Worm (Caenorhabditis elegans) whole organism, L1 larva: ENCODE data around the gene fbxc-26.

Source experiments
- F16B12.6 ChIP-seq: fragments of 150-350 bp; optimal IDR thresholded peaks from 2 replicates; lab custom pipeline; 2014; ENCODE audit warnings: missing biosample characterization, missing genetic modification characterization
- Y116A8C.19 ChIP-seq: sonication (generic microtip); optimal IDR thresholded peaks from 2 replicates; lab custom pipeline; 2016; ENCODE audit warnings: missing compliant biosample characterization, missing genetic modification characterization, borderline replicate concordance
- ama-1 ChIP-seq: fragments of 150-350 bp; optimal IDR thresholded peaks from 2 replicates; lab custom pipeline; 2014
- ceh-63 ChIP-seq: fragments of 200-800 bp; sonication (Bioruptor generic); optimal IDR thresholded peaks from 2 replicates; lab custom pipeline; 2018; ENCODE audit warnings: mild to moderate bottlenecking, missing genetic modification characterization, missing compliant biosample characterization
- ceh-90 ChIP-seq: sonication (generic microtip); optimal IDR thresholded peaks from 2 replicates; lab custom pipeline; 2016; ENCODE audit warnings: missing genetic modification characterization, missing compliant biosample characterization
- dsc-1 ChIP-seq: sonication (generic microtip); optimal IDR thresholded peaks from 2 replicates; lab custom pipeline; 2016; ENCODE audit warnings: mild to moderate bottlenecking, missing genetic modification characterization, missing compliant biosample characterization
- efl-1 ChIP-seq, 4 experiments: fragments of 150-350 bp; optimal IDR thresholded peaks in 3 of 4; peaks in 1 of 4; 1 replicate in 1 of 4; 2 replicates in 3 of 4; lab custom pipeline; 2014; ENCODE audit warnings: missing biosample characterization in 2 of 4, missing genetic modification characterization in 2 of 4, missing genetic modification reagents in 2 of 4
- efl-3 ChIP-seq: fragments of 200-800 bp; sonication (Bioruptor generic); optimal IDR thresholded peaks from 2 replicates; lab custom pipeline; 2018; ENCODE audit warnings: mild to moderate bottlenecking, missing genetic modification characterization, missing compliant biosample characterization
- egl-13 ChIP-seq: sonication (generic microtip); optimal IDR thresholded peaks from 2 replicates; lab custom pipeline; 2016; ENCODE audit warnings: missing genotype, missing genetic modification reagents, missing genetic modification characterization, missing compliant biosample characterization
- elt-3 ChIP-seq, 6 experiments: fragments of 150-350 bp in 1 of 6; sonication (generic microtip); optimal IDR thresholded peaks; 2 replicates each; lab custom pipeline; 2017 to 2018; ENCODE audit warnings: missing biosample characterization in 6 of 6, missing genetic modification characterization in 6 of 6, inconsistent platforms in 1 of 6
- ets-5 ChIP-seq: fragments of 200-800 bp; sonication (Bioruptor generic); IDR thresholded peaks from 2 replicates; pipeline ENCODE4 v1.3.6; 2022; ENCODE audit warnings: missing genetic modification characterization, missing compliant biosample characterization
- grh-1 ChIP-seq: fragments of 200-800 bp; sonication (Bioruptor generic); IDR thresholded peaks from 2 replicates; pipeline ENCODE4 v1.3.6; 2022; ENCODE audit warnings: missing genetic modification reagents, missing genetic modification characterization, missing compliant biosample characterization
- hlh-17 ChIP-seq: fragments of 200-800 bp; sonication (Bioruptor generic); optimal IDR thresholded peaks from 2 replicates; lab custom pipeline; 2018; ENCODE audit warnings: missing genetic modification characterization, mild to moderate bottlenecking, missing compliant biosample characterization, moderate library complexity, borderline replicate concordance
- hlh-4 ChIP-seq: sonication (generic microtip); optimal IDR thresholded peaks from 2 replicates; lab custom pipeline; 2016; ENCODE audit warnings: mild to moderate bottlenecking, missing genetic modification characterization, missing compliant biosample characterization
- irx-1 ChIP-seq: sonication (generic microtip); optimal IDR thresholded peaks from 2 replicates; lab custom pipeline; 2016; ENCODE audit warnings: missing genetic modification characterization, missing compliant biosample characterization
- isw-1 ChIP-seq: fragments of 200-800 bp; sonication (Bioruptor generic); IDR thresholded peaks from 2 replicates; pipeline ENCODE4 v1.3.6; 2022; ENCODE audit warnings: missing genetic modification characterization, missing compliant biosample characterization
- jun-1 ChIP-seq: fragments of 150-350 bp; optimal IDR thresholded peaks from 2 replicates; lab custom pipeline; 2014; ENCODE audit warnings: missing biosample characterization, missing genetic modification reagents, missing genetic modification characterization
- lir-3 ChIP-seq: sonication (generic microtip); optimal IDR thresholded peaks from 2 replicates; lab custom pipeline; 2016; ENCODE audit warnings: mild to moderate bottlenecking, missing genetic modification characterization, moderate library complexity, missing compliant biosample characterization; ENCODE audit not compliant: poor library complexity
- lsy-2 ChIP-seq, 2 experiments: fragments of 150-350 bp; optimal IDR thresholded peaks; 2 replicates each; lab custom pipeline; 2014; ENCODE audit warnings: missing biosample characterization in 2 of 2, missing genetic modification characterization in 2 of 2
- mep-1 ChIP-seq: fragments of 150-350 bp; optimal IDR thresholded peaks from 2 replicates; lab custom pipeline; 2014; ENCODE audit warnings: missing biosample characterization, missing genetic modification characterization
- nhr-11 ChIP-seq: fragments of 150-350 bp; optimal IDR thresholded peaks from 2 replicates; lab custom pipeline; 2014; ENCODE audit warnings: missing biosample characterization, missing genetic modification characterization
- nhr-20 ChIP-seq: sonication (generic microtip); optimal IDR thresholded peaks from 2 replicates; lab custom pipeline; 2016; ENCODE audit warnings: mild to moderate bottlenecking, missing genetic modification characterization, missing compliant biosample characterization
- nhr-47 ChIP-seq: sonication (generic microtip); optimal IDR thresholded peaks from 2 replicates; lab custom pipeline; 2016; ENCODE audit warnings: mild to moderate bottlenecking, missing genetic modification characterization, moderate library complexity, missing compliant biosample characterization
- nhr-71 ChIP-seq: sonication (generic microtip); optimal IDR thresholded peaks from 2 replicates; lab custom pipeline; 2016; ENCODE audit warnings: mild to moderate bottlenecking, missing genetic modification characterization, moderate library complexity, missing compliant biosample characterization
- nhr-84 ChIP-seq: sonication (generic microtip); optimal IDR thresholded peaks from 2 replicates; lab custom pipeline; 2017; ENCODE audit warnings: missing biosample characterization, missing genetic modification characterization
- pqm-1 ChIP-seq: sonication (generic microtip); optimal IDR thresholded peaks from 3 replicates; lab custom pipeline; 2017; ENCODE audit warnings: missing biosample characterization, missing genetic modification characterization
- rnt-1 ChIP-seq: sonication (generic microtip); optimal IDR thresholded peaks from 2 replicates; lab custom pipeline; 2016; ENCODE audit warnings: mild to moderate bottlenecking, missing genetic modification characterization, moderate library complexity, missing compliant biosample characterization
- snu-23 ChIP-seq: sonication (generic microtip); optimal IDR thresholded peaks from 2 replicates; lab custom pipeline; 2016; ENCODE audit warnings: missing genetic modification characterization, missing compliant biosample characterization
- sptf-1 ChIP-seq: fragments of 150-350 bp; optimal IDR thresholded peaks from 2 replicates; lab custom pipeline; 2014; ENCODE audit warnings: missing biosample characterization, missing genetic modification characterization
- unc-130 ChIP-seq: fragments of 150-350 bp; optimal IDR thresholded peaks from 2 replicates; lab custom pipeline; 2017; ENCODE audit warnings: missing biosample characterization, missing genetic modification characterization, inconsistent platforms
- unc-62 ChIP-seq: fragments of 150-350 bp; optimal IDR thresholded peaks from 2 replicates; lab custom pipeline; 2014; ENCODE audit warnings: missing biosample characterization, missing genetic modification reagents, missing genetic modification characterization
- unc-86 ChIP-seq: sonication (generic microtip); optimal IDR thresholded peaks from 2 replicates; lab custom pipeline; 2016; ENCODE audit warnings: missing genetic modification characterization, missing compliant biosample characterization
- unc-98 ChIP-seq: fragments of 200-800 bp; sonication (Bioruptor generic); IDR thresholded peaks from 2 replicates; pipeline ENCODE4 v1.3.6; 2022; ENCODE audit warnings: missing genetic modification characterization, missing compliant biosample characterization
- vab-15 ChIP-seq: sonication (generic microtip); optimal IDR thresholded peaks from 2 replicates; lab custom pipeline; 2017; ENCODE audit warnings: missing genotype, mild to moderate bottlenecking, missing genetic modification characterization, missing compliant biosample characterization
- xbp-1 ChIP-seq: sonication (generic microtip); optimal IDR thresholded peaks from 2 replicates; lab custom pipeline; 2016; ENCODE audit warnings: missing genetic modification characterization, missing compliant biosample characterization
- ztf-11 ChIP-seq, 2 experiments: sonication (generic microtip); optimal IDR thresholded peaks; 2 replicates each; lab custom pipeline; 2016 to 2017; ENCODE audit warnings: missing genetic modification characterization in 2 of 2, missing biosample characterization in 1 of 2, missing compliant biosample characterization in 1 of 2
- ztf-4 ChIP-seq: fragments of 150-350 bp; optimal IDR thresholded peaks from 2 replicates; lab custom pipeline; 2014; ENCODE audit warnings: missing biosample characterization, missing genetic modification characterization

fbxc-26 gene

ce11 chrII:1719153-1719552 is 24.7 kb upstream of the fbxc-26 start, which contains the start of gene fbxb-48:
Gene fbxb-48, minus strand, starts transcription at chrII:1719253.
- TF ChIP-seq dsc-1 (tag; lab: Kevin White, UChicago) = no peak
- no peak for TF ChIP-seq Y116A8C.19 (tag; lab: Kevin White, UChicago)
- TF ChIP-seq lsy-2 (tag; optimal IDR thresholded peaks at IDR 0.05; lab: Kevin White, UChicago) = no peak
- no peak for TF ChIP-seq nhr-71 (tag; lab: Kevin White, UChicago)
- no peak for TF ChIP-seq snu-23 (GFP tag; lab: Kevin White, UChicago)
- no peak for TF ChIP-seq nhr-84 (tag; lab: Kevin White, UChicago)
- TF ChIP-seq nhr-47 (tag; lab: Kevin White, UChicago) = no peak
- TF ChIP-seq hlh-17 (GFP tag; lab: Kevin White, UChicago) = no peak
- TF ChIP-seq elt-3 (tag; optimal IDR thresholded peaks at IDR 0.05; lab: Kevin White, UChicago) = no peak
- no peak for TF ChIP-seq unc-62
- no peak for TF ChIP-seq sptf-1 (tag; lab: Kevin White, UChicago)
- TF ChIP-seq grh-1 (GFP tag; lab: Robert Waterston, UW) = no peak
- no peak for TF ChIP-seq F16B12.6
- no peak for TF ChIP-seq ets-5 (GFP tag; lab: Robert Waterston, UW)
- no peak for TF ChIP-seq xbp-1 (tag; lab: Kevin White, UChicago)
- no peak for TF ChIP-seq lir-3
- no peak for TF ChIP-seq pqm-1 (tag; lab: Kevin White, UChicago)
- TF ChIP-seq jun-1 = no peak

- TF ChIP-seq vab-15 (tag; lab: Kevin White, UChicago) = no peak
Observed at ce11 chrII:1714772-1715353, 20.4 kb upstream of the fbxc-26 start, which contains the start of gene btb-6. Gene btb-6, plus strand, starts transcription at chrII:1715303.

ce11 chrII:1712938-1713337 is 18.5 kb upstream of the fbxc-26 start, which contains the start of gene btb-7:
Gene btb-7, plus strand, starts transcription at chrII:1713238.
- no peak for TF ChIP-seq rnt-1 (tag; lab: Kevin White, UChicago)
- no peak for TF ChIP-seq nhr-11 (tag; lab: Kevin White, UChicago)
- no peak for TF ChIP-seq unc-130
- TF ChIP-seq hlh-17 (GFP tag; lab: Kevin White, UChicago) = no peak

- TF ChIP-seq nhr-20 (tag; lab: Kevin White, UChicago) (no peak), efl-3 (GFP tag; lab: Kevin White, UChicago) (no peak), ceh-63 (GFP tag; lab: Kevin White, UChicago) (no peak), hlh-4 (no peak), unc-130 (no peak), hlh-17 (GFP tag; lab: Kevin White, UChicago) (no peak), nhr-71 (tag; lab: Kevin White, UChicago) (no peak), unc-98 (GFP tag; lab: Robert Waterston, UW) (no peak), ztf-4 (no peak), mep-1 (tag; lab: Kevin White, UChicago) (no peak), unc-86 (tag; lab: Kevin White, UChicago) (no peak), irx-1 (tag; lab: Kevin White, UChicago) (no peak), snu-23 (GFP tag; lab: Kevin White, UChicago) (no peak), isw-1 (GFP tag; lab: Robert Waterston, UW) (no peak), vab-15 (tag; lab: Kevin White, UChicago) (no peak)
- TF ChIP-seq, all 84 proteins: peak for 0
Observed at ce11 chrII:1709959-1710358, 15.5 kb upstream of the fbxc-26 start, which contains the start of gene fbxa-184. Gene fbxa-184, plus strand, starts transcription at chrII:1710259.

ce11 chrII:1706385-1706784 is 12.0 kb upstream of the fbxc-26 start, which contains the start of gene sdz-18:
Gene sdz-18, minus strand, starts transcription at chrII:1706485.
- no peak for TF ChIP-seq nhr-71 (tag; lab: Kevin White, UChicago)
- no peak for TF ChIP-seq ztf-11 (tag; optimal IDR thresholded peaks at IDR 0.05; lab: Kevin White, UChicago)
- TF ChIP-seq hlh-17 (GFP tag; lab: Kevin White, UChicago) = no peak
- TF ChIP-seq ama-1 (lab: Kevin White, UChicago) = no peak
- no peak for TF ChIP-seq efl-1 (optimal IDR thresholded peaks at IDR 0.05; lab: Kevin White, UChicago)
- no peak for TF ChIP-seq efl-1 (GFP tag; optimal IDR thresholded peaks at IDR 0.05 in 1 of 2; lab: Kevin White, UChicago)
- no peak for TF ChIP-seq egl-13
- TF ChIP-seq rnt-1 (tag; lab: Kevin White, UChicago) = no peak
- TF ChIP-seq isw-1 (GFP tag; lab: Robert Waterston, UW) = no peak
- no peak for TF ChIP-seq ceh-90
- TF ChIP-seq ceh-63 (GFP tag; lab: Kevin White, UChicago) = no peak
